Worm (Caenorhabditis elegans) whole organism, L4 larva: ENCODE measurements around the gene R09A1.3.

Experiments used
- D1046.2 ChIP-seq: fragments of 200-800 bp; sonication (Bioruptor generic); IDR thresholded peaks from 2 replicates; pipeline ENCODE4 v1.3.6; 2022; ENCODE audit warnings: missing genetic modification characterization, missing compliant biosample characterization
- F10B5.3 ChIP-seq: sonication (generic microtip); optimal IDR thresholded peaks from 2 replicates; lab custom pipeline; 2016; ENCODE audit warnings: mild to moderate bottlenecking, missing genetic modification characterization, missing compliant biosample characterization
- F26F4.8 ChIP-seq: fragments of 200-800 bp; sonication (Bioruptor generic); conservative IDR thresholded peaks from 2 replicates; pipeline ENCODE4 v1.3.6; 2022; ENCODE audit warnings: missing genetic modification characterization, missing compliant biosample characterization
- F49E8.2 ChIP-seq: sonication (generic microtip); optimal IDR thresholded peaks from 2 replicates; lab custom pipeline; 2016; ENCODE audit warnings: missing compliant biosample characterization, mild to moderate bottlenecking, missing genetic modification characterization, borderline replicate concordance
- R02D3.7 ChIP-seq: fragments of 150-350 bp; sonication (generic microtip); optimal IDR thresholded peaks from 3 replicates; lab custom pipeline; 2014; ENCODE audit warnings: missing biosample characterization, missing genetic modification characterization
- T20F7.1 ChIP-seq: fragments of 200-800 bp; sonication (Bioruptor generic); optimal IDR thresholded peaks from 2 replicates; lab custom pipeline; 2018; ENCODE audit warnings: mild to moderate bottlenecking, missing genetic modification characterization, missing compliant biosample characterization
- T26A8.4 ChIP-seq: fragments of 200-800 bp; sonication (Bioruptor generic); IDR thresholded peaks from 2 replicates; pipeline ENCODE4 v1.3.6; 2022; ENCODE audit warnings: missing genetic modification characterization, missing compliant biosample characterization
- Y105C5A.15 ChIP-seq: fragments of 200-800 bp; sonication (Bioruptor generic); IDR thresholded peaks from 2 replicates; pipeline ENCODE4 v1.3.6; 2022; ENCODE audit warnings: missing genetic modification characterization, missing compliant biosample characterization
- Y48G9A.11 ChIP-seq: fragments of 200-800 bp; sonication (Bioruptor generic); IDR thresholded peaks from 2 replicates; pipeline ENCODE4 v1.3.6; 2022; ENCODE audit warnings: missing genetic modification reagents, missing genetic modification characterization, missing compliant biosample characterization
- Y5F2A.4 ChIP-seq: fragments of 200-800 bp; sonication (Bioruptor generic); optimal IDR thresholded peaks from 2 replicates; lab custom pipeline; 2018; ENCODE audit warnings: mild to moderate bottlenecking, missing genetic modification characterization, missing compliant biosample characterization
- ZK546.5 ChIP-seq, 2 experiments: sonication (generic microtip); optimal IDR thresholded peaks; 2 replicates each; lab custom pipeline; 2017; ENCODE audit warnings: missing biosample characterization in 2 of 2, missing genetic modification characterization in 2 of 2
- aly-2 ChIP-seq: sonication (generic microtip); optimal IDR thresholded peaks from 2 replicates; lab custom pipeline; 2018; ENCODE audit warnings: missing biosample characterization, missing genetic modification characterization
- ceh-20 ChIP-seq: fragments of 200-800 bp; sonication (Bioruptor generic); IDR thresholded peaks from 2 replicates; pipeline ENCODE4 v1.3.6; 2022; ENCODE audit warnings: missing genetic modification reagents, missing genetic modification characterization, missing compliant biosample characterization
- ceh-28 ChIP-seq: fragments of 150-350 bp; optimal IDR thresholded peaks from 2 replicates; lab custom pipeline; 2014; ENCODE audit warnings: missing biosample characterization, missing genetic modification reagents, missing genetic modification characterization
- daf-12 ChIP-seq: fragments of 150-350 bp; optimal IDR thresholded peaks from 2 replicates; lab custom pipeline; 2014; ENCODE audit warnings: missing biosample characterization, missing genetic modification reagents, missing genetic modification characterization
- daf-8 ChIP-seq: fragments of 200-800 bp; sonication (Bioruptor generic); IDR thresholded peaks from 2 replicates; pipeline ENCODE4 v1.3.6; 2022; ENCODE audit warnings: missing genetic modification characterization, missing compliant biosample characterization
- dmd-9 ChIP-seq: fragments of 200-800 bp; sonication (Bioruptor generic); IDR thresholded peaks from 2 replicates; pipeline ENCODE4 v1.3.6; 2022; ENCODE audit warnings: missing genetic modification reagents, missing genetic modification characterization, missing compliant biosample characterization
- dpl-1 ChIP-seq: fragments of 150-350 bp; optimal IDR thresholded peaks from 2 replicates; lab custom pipeline; 2014; ENCODE audit warnings: missing biosample characterization, missing genetic modification reagents, missing genetic modification characterization
- egl-27 ChIP-seq: sonication (generic microtip); optimal IDR thresholded peaks from 3 replicates; lab custom pipeline; 2017; ENCODE audit warnings: missing biosample characterization, missing genetic modification reagents, missing genetic modification characterization
- egl-43 ChIP-seq: fragments of 200-800 bp; sonication (Bioruptor generic); IDR thresholded peaks from 2 replicates; pipeline ENCODE4 v1.3.6; 2022; ENCODE audit warnings: missing genetic modification reagents, missing genetic modification characterization, missing compliant biosample characterization
- gei-8 ChIP-seq: fragments of 200-800 bp; sonication (Bioruptor generic); optimal IDR thresholded peaks from 2 replicates; lab custom pipeline; 2018; ENCODE audit warnings: mild to moderate bottlenecking, missing genetic modification characterization, missing compliant biosample characterization
- hlh-11 ChIP-seq: fragments of 200-800 bp; sonication (Bioruptor generic); optimal IDR thresholded peaks from 2 replicates; lab custom pipeline; 2018; ENCODE audit warnings: mild to moderate bottlenecking, missing genetic modification characterization, missing compliant biosample characterization
- hlh-30 ChIP-seq: sonication (generic microtip); optimal IDR thresholded peaks from 2 replicates; lab custom pipeline; 2017; ENCODE audit warnings: antibody characterized with exemption, mild to moderate bottlenecking, missing genetic modification characterization, missing compliant biosample characterization; ENCODE audit not compliant: insufficient read depth
- hmg-1.1 ChIP-seq: fragments of 200-800 bp; sonication (Bioruptor generic); IDR thresholded peaks from 2 replicates; pipeline ENCODE4 v1.3.6; 2022; ENCODE audit warnings: missing genetic modification reagents, missing genetic modification characterization, missing compliant biosample characterization
- lim-7 ChIP-seq: fragments of 200-800 bp; sonication (Bioruptor generic); IDR thresholded peaks from 2 replicates; pipeline ENCODE4 v1.3.6; 2022; ENCODE audit warnings: missing genetic modification characterization, missing compliant biosample characterization
- lir-3 ChIP-seq: sonication (generic microtip); optimal IDR thresholded peaks from 2 replicates; lab custom pipeline; 2016; ENCODE audit warnings: mild to moderate bottlenecking, missing genetic modification characterization, missing compliant biosample characterization
- lsy-2 ChIP-seq, 2 experiments: fragments of 150-350 bp in 1 of 2; sonication (generic microtip) in 1 of 2; optimal IDR thresholded peaks; 2 replicates each; lab custom pipeline; 2014 to 2017; ENCODE audit warnings: missing biosample characterization in 2 of 2, missing genetic modification characterization in 2 of 2
- mdl-1 ChIP-seq, 2 experiments: fragments of 150-350 bp in 1 of 2; sonication (generic microtip) in 1 of 2; optimal IDR thresholded peaks; 2 replicates each; lab custom pipeline; 2014 to 2017; ENCODE audit warnings: missing biosample characterization in 2 of 2, missing genetic modification characterization in 2 of 2
- mxl-3 ChIP-seq: fragments of 200-800 bp; sonication (Bioruptor generic); optimal IDR thresholded peaks from 2 replicates; lab custom pipeline; 2018; ENCODE audit warnings: mild to moderate bottlenecking, missing genetic modification characterization, missing compliant biosample characterization
- nhr-102 ChIP-seq: sonication (generic microtip); optimal IDR thresholded peaks from 2 replicates; lab custom pipeline; 2016; ENCODE audit warnings: mild to moderate bottlenecking, missing genetic modification characterization, moderate library complexity, missing compliant biosample characterization
- nhr-111 ChIP-seq: fragments of 200-800 bp; sonication (Bioruptor generic); optimal IDR thresholded peaks from 2 replicates; lab custom pipeline; 2018; ENCODE audit warnings: mild to moderate bottlenecking, missing genetic modification characterization, missing compliant biosample characterization
- nhr-237 ChIP-seq: sonication (generic microtip); optimal IDR thresholded peaks from 2 replicates; lab custom pipeline; 2017; ENCODE audit warnings: missing biosample characterization, missing genetic modification characterization
- nhr-25 ChIP-seq: sonication (generic microtip); optimal IDR thresholded peaks from 2 replicates; lab custom pipeline; 2017; ENCODE audit warnings: missing genetic modification characterization, mild to moderate bottlenecking, missing compliant biosample characterization, antibody characterized with exemption, moderate library complexity, borderline replicate concordance; ENCODE audit not compliant: insufficient read depth
- nhr-41 ChIP-seq: fragments of 200-800 bp; sonication (Bioruptor generic); IDR thresholded peaks from 2 replicates; pipeline ENCODE4 v1.3.6; 2022; ENCODE audit warnings: missing genetic modification reagents, missing genetic modification characterization, missing compliant biosample characterization
- nhr-48 ChIP-seq: sonication (generic microtip); optimal IDR thresholded peaks from 2 replicates; lab custom pipeline; 2016; ENCODE audit warnings: mild to moderate bottlenecking, missing genetic modification characterization, missing compliant biosample characterization
- nhr-6 ChIP-seq: fragments of 150-350 bp; optimal IDR thresholded peaks from 2 replicates; lab custom pipeline; 2014; ENCODE audit warnings: missing biosample characterization, missing genetic modification characterization
- nhr-76 ChIP-seq: fragments of 150-350 bp; optimal IDR thresholded peaks from 2 replicates; lab custom pipeline; 2014; ENCODE audit warnings: missing biosample characterization, missing genetic modification characterization
- nhr-77 ChIP-seq: fragments of 150-350 bp; optimal IDR thresholded peaks from 2 replicates; lab custom pipeline; 2014; ENCODE audit warnings: missing biosample characterization, missing genetic modification characterization
- pha-4 ChIP-seq, 2 experiments: fragments of 150-350 bp in 1 of 2; fragments of 200-800 bp in 1 of 2; sonication (Bioruptor generic) in 1 of 2; IDR thresholded peaks in 1 of 2; optimal IDR thresholded peaks in 1 of 2; 2 replicates each; pipeline versions ENCODE4 v1.3.6 to Lab custom; 2014 to 2022; ENCODE audit warnings: missing genetic modification characterization in 2 of 2, missing genetic modification reagents in 2 of 2, missing biosample characterization in 1 of 2, missing compliant biosample characterization in 1 of 2
- rbr-2 ChIP-seq: sonication (generic microtip); optimal IDR thresholded peaks from 2 replicates; lab custom pipeline; 2016; ENCODE audit warnings: missing genotype, missing genetic modification characterization, missing compliant biosample characterization
- saeg-2 ChIP-seq: fragments of 200-800 bp; sonication (Bioruptor generic); IDR thresholded peaks from 2 replicates; pipeline ENCODE4 v1.3.6; 2022; ENCODE audit warnings: missing genetic modification reagents, missing genetic modification characterization, missing compliant biosample characterization
- spr-1 ChIP-seq: sonication (generic microtip); optimal IDR thresholded peaks from 2 replicates; lab custom pipeline; 2016; ENCODE audit warnings: mild to moderate bottlenecking, missing genetic modification characterization, missing compliant biosample characterization
- spr-3 ChIP-seq: fragments of 200-800 bp; sonication (Bioruptor generic); optimal IDR thresholded peaks from 2 replicates; lab custom pipeline; 2018; ENCODE audit warnings: mild to moderate bottlenecking, missing genetic modification characterization, missing compliant biosample characterization
- tag-97 ChIP-seq: fragments of 200-800 bp; sonication (Bioruptor generic); IDR thresholded peaks from 2 replicates; pipeline ENCODE4 v1.3.6; 2022; ENCODE audit warnings: missing genetic modification characterization, missing compliant biosample characterization
- unc-130 ChIP-seq: sonication (generic microtip); optimal IDR thresholded peaks from 2 replicates; lab custom pipeline; 2016; ENCODE audit warnings: missing genetic modification reagents, missing genetic modification characterization, missing compliant biosample characterization
- unc-39 ChIP-seq: sonication (generic microtip); optimal IDR thresholded peaks from 2 replicates; lab custom pipeline; 2017; ENCODE audit warnings: missing biosample characterization, missing genetic modification characterization
- vab-7 ChIP-seq: fragments of 200-800 bp; sonication (Bioruptor generic); IDR thresholded peaks from 2 replicates; pipeline ENCODE4 v1.3.6; 2022; ENCODE audit warnings: missing genetic modification reagents, missing genetic modification characterization, missing compliant biosample characterization
- zfp-2 ChIP-seq: sonication (generic microtip); optimal IDR thresholded peaks from 2 replicates; lab custom pipeline; 2016; ENCODE audit warnings: mild to moderate bottlenecking, missing genetic modification characterization, missing compliant biosample characterization
- zip-11 ChIP-seq: fragments of 200-800 bp; sonication (Bioruptor generic); IDR thresholded peaks from 2 replicates; pipeline ENCODE4 v1.3.6; 2022; ENCODE audit warnings: missing genetic modification characterization, missing compliant biosample characterization
- ztf-11 ChIP-seq: fragments of 150-350 bp; optimal IDR thresholded peaks from 2 replicates; lab custom pipeline; 2014; ENCODE audit warnings: missing biosample characterization, missing genetic modification characterization
- ztf-7 ChIP-seq: fragments of 150-350 bp; optimal IDR thresholded peaks from 2 replicates; lab custom pipeline; 2014; ENCODE audit warnings: missing biosample characterization, missing genetic modification characterization

The R09A1.3 gene

DNA sequence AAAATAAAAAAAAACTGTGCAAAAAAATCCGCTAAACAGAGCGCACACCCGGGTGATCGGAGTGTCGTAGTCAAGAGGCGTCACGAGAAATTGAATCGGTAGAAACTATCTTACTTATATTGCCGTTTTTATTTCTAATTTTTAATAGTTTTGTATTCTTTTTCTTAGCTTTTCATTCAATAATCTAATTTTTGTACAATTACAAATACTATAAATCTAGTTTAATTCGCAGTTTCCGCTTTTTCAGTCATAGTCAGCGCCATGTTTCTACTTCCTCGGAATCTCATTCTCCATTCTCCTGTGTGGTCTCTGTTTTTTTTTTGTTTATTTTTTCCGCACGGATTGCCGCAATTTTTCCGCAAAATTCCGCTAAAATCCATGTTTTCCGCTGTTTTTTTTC, 23.0 kb downstream of the R09A1.3 start:
- no peak for TF ChIP-seq ceh-28
- no peak for TF ChIP-seq nhr-237 (tag; lab: Kevin White, UChicago)
- TF ChIP-seq nhr-48 = no peak
- TF ChIP-seq vab-7 (GFP tag; lab: Robert Waterston, UW) = peak; percentile 34; the same call in 1 of the 2 replicates
- no peak for TF ChIP-seq nhr-76 (tag; lab: Kevin White, UChicago)
- no peak for TF ChIP-seq T26A8.4 (GFP tag; lab: Robert Waterston, UW)
- peak; percentile 4 for TF ChIP-seq mxl-3 (GFP tag; lab: Kevin White, UChicago)
- TF ChIP-seq Y5F2A.4 (GFP tag; lab: Kevin White, UChicago) = no peak
- no peak for TF ChIP-seq Y105C5A.15 (GFP tag; lab: Robert Waterston, UW)
- no peak for TF ChIP-seq R02D3.7 (tag; lab: Kevin White, UChicago)
- no peak for TF ChIP-seq zfp-2
- no peak for TF ChIP-seq egl-27
- TF ChIP-seq egl-43 = no peak
- TF ChIP-seq lim-7 (GFP tag; lab: Robert Waterston, UW) = no peak
- TF ChIP-seq F49E8.2 = no peak
- TF ChIP-seq lir-3 = peak; percentile 36
- TF ChIP-seq pha-4 (GFP tag; IDR thresholded peaks at IDR 0.05; lab: Robert Waterston, UW) = no peak
- TF ChIP-seq pha-4 (tag; optimal IDR thresholded peaks at IDR 0.05; lab: Kevin White, UChicago) = peak; percentile 1
- peak; percentile 28 for TF ChIP-seq nhr-77 (tag; lab: Kevin White, UChicago)
- no peak for TF ChIP-seq zip-11 (GFP tag; lab: Robert Waterston, UW)
- no peak for TF ChIP-seq gei-8 (GFP tag; lab: Kevin White, UChicago)
- no peak for TF ChIP-seq ZK546.5 (tag; optimal IDR thresholded peaks at IDR 0.05; lab: Kevin White, UChicago)
- TF ChIP-seq unc-39 (tag; lab: Kevin White, UChicago) = no peak
- TF ChIP-seq daf-12 (tag; lab: Kevin White, UChicago) = no peak
- no peak for TF ChIP-seq nhr-25
- no peak for TF ChIP-seq D1046.2
- 0 out of 2 replicates have a peak, but pooled peaks have one; percentile 16 for TF ChIP-seq dmd-9 (GFP tag; lab: Robert Waterston, UW)
- TF ChIP-seq T20F7.1 (GFP tag; lab: Kevin White, UChicago) = peak; percentile 100
- TF ChIP-seq lsy-2 (tag; optimal IDR thresholded peaks at IDR 0.05; lab: Kevin White, UChicago) = peak in 1 of 2 experiments; percentile 71
- TF ChIP-seq ztf-7 (tag; lab: Kevin White, UChicago) = peak; percentile 16
- peak; percentile 20 for TF ChIP-seq nhr-102 (tag; lab: Kevin White, UChicago)
- no peak for TF ChIP-seq nhr-6
- no peak for TF ChIP-seq aly-2 (tag; lab: Kevin White, UChicago)
- no peak for TF ChIP-seq mdl-1 (tag; optimal IDR thresholded peaks at IDR 0.05; lab: Kevin White, UChicago)
- TF ChIP-seq nhr-41 = no peak
- no peak for TF ChIP-seq spr-3 (GFP tag; lab: Kevin White, UChicago)
- no peak for TF ChIP-seq ceh-20
- TF ChIP-seq tag-97 = no peak
- TF ChIP-seq Y48G9A.11 (GFP tag; lab: Robert Waterston, UW) = peak; percentile 92
- TF ChIP-seq rbr-2 (tag; lab: Kevin White, UChicago) = peak; percentile 54
- no peak for TF ChIP-seq F10B5.3 (tag; lab: Kevin White, UChicago)
- no peak for TF ChIP-seq ztf-11 (tag; lab: Kevin White, UChicago)
- TF ChIP-seq saeg-2 = no peak
- TF ChIP-seq hlh-30 (tag; lab: Kevin White, UChicago) = peak; percentile 39
- peak; percentile 43 for TF ChIP-seq dpl-1 (GFP tag; lab: Kevin White, UChicago)
- peak; percentile 79 for TF ChIP-seq hmg-1.1 (GFP tag; lab: Robert Waterston, UW)
- peak; percentile 86 for TF ChIP-seq unc-130 (GFP tag; lab: Kevin White, UChicago)
- TF ChIP-seq nhr-111 (GFP tag; lab: Kevin White, UChicago) = no peak
- peak; percentile 40 for TF ChIP-seq hlh-11 (tag; lab: Kevin White, UChicago)
- no peak for TF ChIP-seq spr-1 (tag; lab: Kevin White, UChicago)
- TF ChIP-seq daf-8 = no peak
- no peak for TF ChIP-seq F26F4.8 (GFP tag; lab: Robert Waterston, UW)
